Worm (Caenorhabditis elegans): ENCODE measurements around the gene Y41D4A.6.

DNA sequence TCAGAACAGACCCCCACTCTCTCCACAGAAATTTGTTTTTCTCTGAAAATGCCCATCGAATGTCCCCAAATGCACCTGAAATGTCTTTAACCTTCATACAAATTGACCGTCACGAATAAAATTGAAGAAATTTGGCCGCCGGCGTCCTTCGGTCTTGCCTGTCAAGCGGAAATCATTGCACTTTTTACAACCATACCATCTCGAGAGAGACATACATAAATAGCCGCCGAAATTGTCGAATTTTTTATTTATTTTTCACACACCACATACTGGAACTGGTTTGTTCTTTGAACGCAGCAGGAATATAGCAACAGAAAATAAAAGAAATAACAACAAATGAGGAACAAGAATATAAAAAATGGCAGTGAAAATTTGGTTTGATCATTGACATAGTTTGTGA, 29.6 kb downstream of the Y41D4A.6 start:
- no peak for TF ChIP-seq skn-1 (tag; optimal IDR thresholded peaks at IDR 0.05)
- TF ChIP-seq nhr-76 (tag; optimal IDR thresholded peaks at IDR 0.05) = no peak
- TF ChIP-seq aha-1 (tag) = no peak
- TF ChIP-seq lir-3 (tag; optimal IDR thresholded peaks at IDR 0.05) = no peak
- TF ChIP-seq php-3 (GFP tag; IDR thresholded peaks at IDR 0.05) = no peak
- TF ChIP-seq ztf-11 (tag; optimal IDR thresholded peaks at IDR 0.05) = no peak
- TF ChIP-seq unc-62 (GFP tag; optimal IDR thresholded peaks at IDR 0.05 in 1 of 2) = no peak
- no peak for TF ChIP-seq unc-62 (tag; optimal IDR thresholded peaks at IDR 0.05)
- TF ChIP-seq rbr-2 (tag; optimal IDR thresholded peaks at IDR 0.05) = no peak
- no peak for TF ChIP-seq fkh-10 (GFP tag; optimal IDR thresholded peaks at IDR 0.05)
- TF ChIP-seq aly-2 (tag; optimal IDR thresholded peaks at IDR 0.05) = no peak
- no peak for TF ChIP-seq lin-39 (tag; optimal IDR thresholded peaks at IDR 0.05)
- TF ChIP-seq nhr-237 (tag; optimal IDR thresholded peaks at IDR 0.05) = no peak
- no peak for TF ChIP-seq snpc-4 (tag; optimal IDR thresholded peaks at IDR 0.05)
